Worm (Caenorhabditis elegans): ENCODE results near the gene rpl-2.

rpl-2 gene

DNA sequence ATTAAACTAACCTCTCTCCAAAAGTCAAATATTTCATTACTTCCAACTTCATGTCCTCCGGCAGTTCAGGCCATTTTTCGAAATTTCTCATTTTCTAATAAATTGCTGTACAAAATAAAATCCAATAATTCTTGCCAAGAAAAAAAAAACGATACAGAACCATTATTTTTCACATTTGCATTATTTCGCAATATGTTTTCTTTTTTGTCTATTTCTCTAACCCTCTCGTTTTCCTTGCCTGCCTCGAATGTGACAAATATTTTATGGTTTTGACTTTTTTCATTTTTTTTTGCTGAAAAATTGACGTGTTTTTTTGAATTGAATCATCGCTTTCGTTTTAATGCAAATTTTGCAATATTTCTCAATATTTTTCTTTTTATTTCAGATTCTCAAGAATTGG lies 42.7 kb downstream of the rpl-2 start, which contains the start of the genes Y38H6C.9 and fbxa-150:
Gene Y38H6C.9 (minus strand): TSS at position 52 of the 400 bp plus-strand sequence.
Gene fbxa-150 (plus strand): TSS at position 380 of the 400 bp plus-strand sequence.
- no peak for TF ChIP-seq hnd-1 (tag; optimal IDR thresholded peaks at IDR 0.05)
- TF ChIP-seq F13C5.2 (tag; optimal IDR thresholded peaks at IDR 0.05) = no peak
- TF ChIP-seq aly-1 (tag; optimal IDR thresholded peaks at IDR 0.05) = no peak
- no peak for TF ChIP-seq ets-7 (tag; optimal IDR thresholded peaks at IDR 0.05)
- no peak for TF ChIP-seq tbx-37 (GFP tag; conservative IDR thresholded peaks at IDR 0.05)
- TF ChIP-seq pes-1 (GFP tag; IDR thresholded peaks at IDR 0.05) = no peak
- no peak for TF ChIP-seq scrt-1 (GFP tag; IDR thresholded peaks at IDR 0.05)
- no peak for TF ChIP-seq B0310.2 (tag; optimal IDR thresholded peaks at IDR 0.05)
- no peak for TF ChIP-seq ceh-13 (GFP tag; optimal IDR thresholded peaks at IDR 0.05)
- no peak for TF ChIP-seq hmg-4 (GFP tag; optimal IDR thresholded peaks at IDR 0.05)
- TF ChIP-seq ceh-36 (tag; optimal IDR thresholded peaks at IDR 0.05) = no peak
- TF ChIP-seq flt-1 (GFP tag; IDR thresholded peaks at IDR 0.05) = no peak
- TF ChIP-seq ama-1 (optimal IDR thresholded peaks at IDR 0.05) = no peak
- TF ChIP-seq hmbx-1 (tag; optimal IDR thresholded peaks at IDR 0.05) = no peak
- no peak for TF ChIP-seq tra-4 (tag; optimal IDR thresholded peaks at IDR 0.05)
- TF ChIP-seq tbx-11 (GFP tag; IDR thresholded peaks at IDR 0.05) = no peak

DNA sequence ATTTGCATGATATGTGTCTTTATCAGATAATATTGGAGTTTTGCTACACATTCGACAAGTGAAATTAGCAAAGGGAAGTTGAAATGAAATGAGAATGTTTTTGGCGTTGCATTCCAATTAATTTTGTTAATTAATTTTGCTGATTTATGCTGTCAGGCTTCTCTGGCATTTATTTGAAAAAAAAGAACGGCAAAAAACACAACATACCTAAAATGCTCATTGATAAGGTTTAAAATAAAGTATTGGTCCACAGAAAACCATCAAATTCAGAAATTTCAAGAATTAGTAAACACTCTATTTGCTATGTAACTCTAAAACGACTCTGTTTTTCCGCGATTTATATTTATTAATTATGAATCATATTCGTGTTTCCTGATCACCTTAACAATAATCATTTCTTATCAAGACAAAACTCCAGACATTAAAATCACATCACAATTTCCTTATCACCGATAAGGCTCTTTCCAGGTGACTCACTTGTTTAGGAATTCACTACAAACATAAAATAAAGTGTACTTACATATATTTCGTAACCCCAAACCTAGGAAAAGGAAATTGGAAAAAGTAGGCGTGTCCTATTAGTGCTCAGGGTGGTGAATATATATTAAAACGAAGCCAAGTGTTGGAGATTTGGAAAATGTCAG lies 46.4 kb downstream of the rpl-2 start, which contains the start of the genes srh-166 and Y38H6C.24:
Gene srh-166 (minus strand): TSS at position 51 of the 644 bp plus-strand sequence.
Gene Y38H6C.24 (plus strand): TSS at position 620 of the 644 bp plus-strand sequence.
- no peak for TF ChIP-seq flt-1 (GFP tag; IDR thresholded peaks at IDR 0.05)
- no peak for TF ChIP-seq hmg-4 (GFP tag; optimal IDR thresholded peaks at IDR 0.05)
- no peak for TF ChIP-seq tra-4 (tag; optimal IDR thresholded peaks at IDR 0.05)
- no peak for TF ChIP-seq ceh-13 (GFP tag; optimal IDR thresholded peaks at IDR 0.05)
- no peak for TF ChIP-seq hnd-1 (tag; optimal IDR thresholded peaks at IDR 0.05)
- no peak for TF ChIP-seq aly-1 (tag; optimal IDR thresholded peaks at IDR 0.05)
- TF ChIP-seq B0310.2 (tag; optimal IDR thresholded peaks at IDR 0.05) = no peak

DNA sequence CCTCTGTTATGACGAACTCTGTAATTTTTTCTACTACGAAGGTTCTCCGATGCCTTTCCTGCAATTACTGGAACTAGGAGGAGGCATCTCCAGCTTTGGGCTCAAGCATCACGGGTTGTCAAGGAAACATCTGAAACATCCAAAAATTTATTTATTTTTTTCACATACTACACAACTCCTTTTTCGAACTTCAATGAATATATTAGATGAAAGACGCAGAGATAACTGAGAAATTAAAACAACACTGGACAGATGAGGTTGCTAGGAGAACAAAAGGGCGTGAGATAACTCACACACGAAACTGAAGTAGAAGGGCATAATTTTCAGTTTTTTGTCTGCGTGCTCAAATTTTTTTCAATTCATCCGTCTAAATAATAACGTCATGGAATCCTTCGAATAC lies 48.0 kb downstream of the rpl-2 start, which contains the start of gene Y38H6C.13:
Gene Y38H6C.13 (plus strand): TSS at position 301 of the 400 bp plus-strand sequence.
- TF ChIP-seq hmg-4 (GFP tag; optimal IDR thresholded peaks at IDR 0.05) (no peak), hmbx-1 (tag; optimal IDR thresholded peaks at IDR 0.05) (no peak), tbx-11 (GFP tag; IDR thresholded peaks at IDR 0.05) (no peak), scrt-1 (GFP tag; IDR thresholded peaks at IDR 0.05) (no peak), flt-1 (GFP tag; IDR thresholded peaks at IDR 0.05) (no peak), tbx-37 (GFP tag; conservative IDR thresholded peaks at IDR 0.05) (no peak), ceh-36 (tag; optimal IDR thresholded peaks at IDR 0.05) (no peak), hnd-1 (tag; optimal IDR thresholded peaks at IDR 0.05) (no peak), F13C5.2 (tag; optimal IDR thresholded peaks at IDR 0.05) (no peak), ama-1 (optimal IDR thresholded peaks at IDR 0.05) (no peak), tra-4 (tag; optimal IDR thresholded peaks at IDR 0.05) (no peak), ceh-13 (GFP tag; optimal IDR thresholded peaks at IDR 0.05) (no peak), aly-1 (tag; optimal IDR thresholded peaks at IDR 0.05) (no peak), B0310.2 (tag; optimal IDR thresholded peaks at IDR 0.05) (no peak)

All from whole organism, early embryonic.